Fruit fly (Drosophila melanogaster) whole organism, pupa: Measurements from ENCODE around the gene CG12728.

ENCODE experiments used
- CG10348 ChIP-seq: fragments of 200-800 bp; sonication (Bioruptor generic); IDR thresholded peaks from 2 replicates; pipeline ENCODE4 v1.3.6; 2022; ENCODE audit warnings: missing biosample characterization, missing genetic modification characterization
- CG12605 ChIP-seq: fragments of 200-800 bp; sonication (Bioruptor generic); IDR thresholded peaks from 2 replicates; pipeline ENCODE4 v1.3.6; 2022; ENCODE audit warnings: missing biosample characterization, missing genetic modification characterization
- CG13204 ChIP-seq: fragments of 200-800 bp; sonication (Bioruptor generic); optimal IDR thresholded peaks from 2 replicates; lab custom pipeline; 2018; ENCODE audit warnings: missing biosample characterization, mild to moderate bottlenecking, missing genetic modification characterization, moderate library complexity
- CG14655 ChIP-seq: fragments of 200-800 bp; sonication (Bioruptor generic); optimal IDR thresholded peaks from 3 replicates; lab custom pipeline; 2017; ENCODE audit warnings: mild to moderate bottlenecking, missing biosample characterization, missing genetic modification reagents, missing genetic modification characterization
- CG15710 ChIP-seq: fragments of 200-800 bp; sonication (Bioruptor generic); optimal IDR thresholded peaks from 2 replicates; lab custom pipeline; 2018; ENCODE audit warnings: missing biosample characterization, mild to moderate bottlenecking, missing genetic modification characterization, moderate library complexity
- CG17806 ChIP-seq: fragments of 200-800 bp; sonication (Bioruptor generic); optimal IDR thresholded peaks from 2 replicates; lab custom pipeline; 2018; ENCODE audit warnings: missing biosample characterization, mild to moderate bottlenecking, missing genetic modification characterization, moderate library complexity
- CG32121 ChIP-seq: fragments of 200-800 bp; sonication (Bioruptor generic); IDR thresholded peaks from 2 replicates; pipeline ENCODE4 v1.3.6; 2022; ENCODE audit warnings: missing biosample characterization, missing genetic modification characterization
- CG34367 ChIP-seq: fragments of 200-800 bp; sonication (Bioruptor generic); optimal IDR thresholded peaks from 2 replicates; lab custom pipeline; 2018; ENCODE audit warnings: missing biosample characterization, mild to moderate bottlenecking, missing genetic modification characterization
- CG4496 ChIP-seq: fragments of 200-800 bp; sonication (Bioruptor generic); IDR thresholded peaks from 3 replicates; pipeline ENCODE4 v1.3.6; 2022; ENCODE audit warnings: missing biosample characterization, missing genetic modification characterization
- CG8159 ChIP-seq: fragments of 200-800 bp; sonication (Bioruptor generic); optimal IDR thresholded peaks from 3 replicates; lab custom pipeline; 2018; ENCODE audit warnings: missing biosample characterization, mild to moderate bottlenecking, missing genetic modification characterization, moderate library complexity
- CG8301 ChIP-seq: fragments of 200-800 bp; sonication (Bioruptor generic); optimal IDR thresholded peaks from 2 replicates; lab custom pipeline; 2018; ENCODE audit warnings: missing biosample characterization, mild to moderate bottlenecking, missing genetic modification characterization
- CG9948 ChIP-seq: fragments of 200-800 bp; sonication (Bioruptor generic); optimal IDR thresholded peaks from 2 replicates; lab custom pipeline; 2018; ENCODE audit warnings: missing biosample characterization, mild to moderate bottlenecking, missing genetic modification characterization, moderate library complexity
- D1 ChIP-seq: fragments of 200-800 bp; sonication (Bioruptor generic); optimal IDR thresholded peaks from 2 replicates; lab custom pipeline; 2018; ENCODE audit warnings: missing biosample characterization, mild to moderate bottlenecking, missing genetic modification characterization, moderate library complexity
- EcR ChIP-seq: fragments of 200-800 bp; sonication (Bioruptor generic); optimal IDR thresholded peaks from 3 replicates; lab custom pipeline; 2019; ENCODE audit warnings: missing biosample characterization, missing genetic modification characterization, mild to moderate bottlenecking, moderate library complexity, missing genetic modification reagents
- Ets98B ChIP-seq: fragments of 200-800 bp; sonication (Bioruptor generic); IDR thresholded peaks from 2 replicates; pipeline ENCODE4 v1.3.6; 2022; ENCODE audit warnings: missing biosample characterization, missing genetic modification characterization
- Pif1A ChIP-seq: fragments of 200-800 bp; sonication (Bioruptor generic); optimal IDR thresholded peaks from 3 replicates; lab custom pipeline; 2016; ENCODE audit warnings: missing biosample characterization, missing genetic modification characterization
- Pif1B ChIP-seq: fragments of 200-800 bp; sonication (Bioruptor generic); optimal IDR thresholded peaks from 3 replicates; lab custom pipeline; 2016; ENCODE audit warnings: missing biosample characterization, missing genetic modification characterization
- Snoo ChIP-seq: fragments of 200-800 bp; sonication (Bioruptor generic); optimal IDR thresholded peaks from 3 replicates; lab custom pipeline; 2017; ENCODE audit warnings: missing biosample characterization, mild to moderate bottlenecking, missing genetic modification characterization, inconsistent platforms
- fd96Ca ChIP-seq: fragments of 200-800 bp; sonication (Bioruptor generic); IDR thresholded peaks from 3 replicates; pipeline ENCODE4 v1.3.6; 2022; ENCODE audit warnings: missing biosample characterization, missing genetic modification characterization
- gl ChIP-seq: fragments of 200-800 bp; sonication (Bioruptor generic); optimal IDR thresholded peaks from 2 replicates; lab custom pipeline; 2018; ENCODE audit warnings: missing biosample characterization, mild to moderate bottlenecking, missing genetic modification characterization
- rn ChIP-seq: fragments of 200-800 bp; sonication (Bioruptor generic); IDR thresholded peaks from 2 replicates; pipeline ENCODE4 v1.3.6; 2022; ENCODE audit warnings: missing biosample characterization, missing genetic modification characterization

Gene CG12728

dm6 chrX:5904377-5905085, 37.9 kb upstream of the CG12728 start:
- TF ChIP-seq Pif1A (GFP tag; lab: Kevin White, UChicago) (no peak), EcR (GFP tag; lab: Kevin White, UChicago) (peak; percentile 97), Ets98B (peak; percentile 12; the same call in 1 of the 2 replicates), fd96Ca (no peak), CG13204 (peak; percentile 6), CG10348 (no peak), CG12605 (GFP tag; lab: Robert Waterston, UW) (peak; percentile 41; the same call in 1 of the 2 replicates)

- TF ChIP-seq CG17806 = no peak
- peak; percentile 24 for TF ChIP-seq CG8301
- TF ChIP-seq, all 21 proteins: peak for 1
Observed at dm6 chrX:5905086-5905400, 37.4 kb upstream of the CG12728 start.

dm6 chrX:5905446-5905845, 37.0 kb upstream of the CG12728 start, which contains the start of gene CG4020:
Gene CG4020, plus strand, starts transcription at chrX:5905746.
- no peak for TF ChIP-seq CG12605 (GFP tag; lab: Robert Waterston, UW)
- TF ChIP-seq CG14655 = no peak
- TF ChIP-seq CG8301 = no peak
- no peak for TF ChIP-seq CG13204
- TF ChIP-seq D1 (tag; lab: Kevin White, UChicago) = no peak

DNA sequence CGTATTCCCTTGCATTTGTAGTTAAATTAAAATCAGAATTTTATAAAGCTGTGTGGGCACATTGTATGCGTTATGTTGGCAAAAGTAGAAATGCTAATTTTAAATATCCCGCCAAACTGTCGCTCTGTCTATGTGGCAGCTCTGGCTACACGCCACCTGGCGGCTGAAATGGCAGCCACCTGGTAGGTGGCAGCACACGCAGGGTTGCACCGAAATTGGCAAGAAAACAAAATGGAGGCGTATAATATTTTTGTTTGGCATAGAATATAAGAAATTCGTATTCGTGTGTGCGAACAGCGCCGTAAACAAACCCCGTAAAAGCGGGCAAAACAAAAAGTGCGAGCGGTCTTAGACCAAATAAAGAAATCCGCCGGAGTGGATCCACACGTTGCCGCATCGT, 34.5 kb upstream of the CG12728 start, which contains the start of gene CG12236:
CG12236 (plus strand) TSS at position 220 of the 400 bp plus-strand sequence.
- TF ChIP-seq CG15710 = peak; percentile 3
- TF ChIP-seq EcR (GFP tag; lab: Kevin White, UChicago) = peak; percentile 4
- TF ChIP-seq Snoo (tag; lab: Kevin White, UChicago) = peak; percentile 26
- TF ChIP-seq CG8159 = peak; percentile 16
- TF ChIP-seq Pif1A (GFP tag; lab: Kevin White, UChicago) = no peak
- no peak for TF ChIP-seq gl (tag; lab: Kevin White, UChicago)
- TF ChIP-seq Ets98B = no peak

DNA sequence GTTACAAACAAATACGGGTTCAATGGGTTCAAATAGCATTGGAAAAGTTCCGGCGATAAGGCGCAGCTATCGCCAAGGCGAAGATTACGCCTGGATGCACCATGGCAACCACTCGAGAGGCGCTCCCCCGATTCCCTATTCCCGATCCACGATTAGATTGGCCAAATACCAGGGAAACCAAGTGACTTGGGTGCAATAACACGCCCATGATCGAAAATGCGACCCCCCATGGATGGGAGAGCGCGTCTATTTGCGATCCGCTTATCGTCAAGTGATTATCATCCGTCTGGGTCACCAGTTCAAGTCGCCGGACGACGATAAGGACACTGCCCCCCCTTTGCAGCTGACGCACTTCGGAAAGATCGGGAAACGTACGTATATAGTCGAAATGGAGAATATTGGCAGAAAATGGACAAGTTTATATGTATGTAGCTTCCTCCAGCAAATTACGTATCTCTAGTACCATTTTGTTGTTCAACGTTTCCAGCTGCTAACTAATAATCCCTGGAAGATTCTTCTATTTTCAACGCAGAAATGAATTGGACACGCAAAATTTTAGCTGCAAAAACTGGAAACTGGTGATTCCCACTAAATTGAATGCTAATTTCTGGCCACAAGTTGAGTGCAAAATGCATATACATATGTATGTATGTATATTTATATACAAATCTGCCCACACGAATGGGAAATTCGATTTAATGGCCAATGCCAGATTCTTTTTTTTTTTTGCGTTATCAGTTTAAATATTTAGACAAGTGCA, 27.2 kb upstream of the CG12728 start:
- no peak for TF ChIP-seq CG13204
- TF ChIP-seq CG8159 = no peak
- peak; percentile 89 for TF ChIP-seq EcR (GFP tag; lab: Kevin White, UChicago)

dm6 chrX:5915752-5916493, 26.5 kb upstream of the CG12728 start:
- TF ChIP-seq D1 (tag; lab: Kevin White, UChicago) (no peak), rn (no peak), CG4496 (GFP tag; lab: Robert Waterston, UW) (0 out of 3 replicates have a peak, but pooled peaks have one; percentile 4), Pif1B (GFP tag; lab: Kevin White, UChicago) (no peak), CG15710 (no peak), CG8301 (no peak), Pif1A (GFP tag; lab: Kevin White, UChicago) (no peak), CG34367 (tag; lab: Kevin White, UChicago) (peak; percentile 5), CG13204 (no peak), gl (tag; lab: Kevin White, UChicago) (no peak), CG10348 (no peak), CG12605 (GFP tag; lab: Robert Waterston, UW) (no peak), CG8159 (peak; percentile 2), Snoo (tag; lab: Kevin White, UChicago) (no peak), CG9948 (tag; lab: Kevin White, UChicago) (no peak), CG14655 (no peak), CG32121 (0 out of 2 replicates have a peak, but pooled peaks have one; percentile 7), CG17806 (no peak), fd96Ca (0 out of 3 replicates have a peak, but pooled peaks have one; percentile 51), EcR (GFP tag; lab: Kevin White, UChicago) (no peak), Ets98B (peak; percentile 30; the same call in 1 of the 2 replicates)
